Fruit fly (Drosophila melanogaster): ENCODE results near the gene CG12541.

The CG12541 gene

DNA sequence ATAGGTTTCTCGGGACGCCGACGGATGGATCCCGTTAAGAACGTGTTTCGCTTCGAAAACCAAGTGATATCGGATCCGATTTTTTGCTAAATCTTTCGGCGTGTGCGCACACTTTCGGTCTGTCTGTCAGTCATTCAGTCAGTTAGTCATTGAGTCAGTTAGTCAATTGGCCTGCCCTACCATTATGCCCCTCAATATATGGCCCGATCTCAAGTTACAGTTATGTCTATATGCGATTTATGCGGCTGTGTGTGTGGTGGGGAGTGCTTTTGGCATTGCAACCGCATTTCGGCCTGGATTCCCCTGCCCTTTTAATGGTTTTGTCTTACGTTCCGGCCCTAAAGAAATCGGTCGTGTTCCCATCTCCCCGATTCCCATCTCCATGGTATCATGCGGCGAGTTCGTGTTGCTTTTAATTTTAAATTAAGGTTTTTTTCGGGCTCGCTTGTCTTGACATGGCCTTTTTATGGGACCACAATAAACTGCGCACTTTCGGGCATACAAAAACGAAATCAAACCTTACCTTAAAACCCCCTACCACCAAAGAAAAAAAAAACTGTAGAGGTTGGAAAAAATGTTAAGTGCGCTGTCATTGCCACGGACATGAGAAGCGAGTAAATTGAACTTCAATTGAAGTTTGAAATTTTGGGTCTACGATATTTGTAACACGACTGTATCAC is 83.0 kb downstream of the CG12541 start:
- TF ChIP-seq CG14441 (GFP tag; IDR thresholded peaks at IDR 0.05) (no peak), CG14860 (GFP tag; IDR thresholded peaks at IDR 0.05; ENCODE audit: partially characterized antibody) (no peak), Asciz (GFP tag; optimal IDR thresholded peaks at IDR 0.05) (no peak), CG2875 (GFP tag; optimal IDR thresholded peaks at IDR 0.05) (no peak), H15 (GFP tag; IDR thresholded peaks at IDR 0.05) (no peak), lmd (GFP tag; IDR thresholded peaks at IDR 0.05) (no peak), br (optimal IDR thresholded peaks at IDR 0.05) (no peak), btn (GFP tag; optimal IDR thresholded peaks at IDR 0.05) (no peak), sqz (GFP tag; optimal IDR thresholded peaks at IDR 0.05) (peak; percentile 76), ro (GFP tag; IDR thresholded peaks at IDR 0.05) (no peak), Optix (GFP tag; IDR thresholded peaks at IDR 0.05) (no peak), HLHmδ (GFP tag; optimal IDR thresholded peaks at IDR 0.05) (no peak), grn (GFP tag; optimal IDR thresholded peaks at IDR 0.05) (peak; percentile 20), CG2202 (tag; optimal IDR thresholded peaks at IDR 0.05) (no peak), Jarid2 (GFP tag; optimal IDR thresholded peaks at IDR 0.05) (no peak), zf30C (GFP tag; optimal IDR thresholded peaks at IDR 0.05) (no peak), CG8281 (tag; optimal IDR thresholded peaks at IDR 0.05) (peak; percentile 87), CG1647 (GFP tag; optimal IDR thresholded peaks at IDR 0.05) (no peak), CG3995 (GFP tag; optimal IDR thresholded peaks at IDR 0.05) (no peak), CG11504 (tag; optimal IDR thresholded peaks at IDR 0.05) (no peak), CG10654 (GFP tag; optimal IDR thresholded peaks at IDR 0.05) (no peak), CG13624 (GFP tag; optimal IDR thresholded peaks at IDR 0.05) (no peak), D19B (GFP tag; optimal IDR thresholded peaks at IDR 0.05) (no peak), Scr (GFP tag; IDR thresholded peaks at IDR 0.05; ENCODE audit: partially characterized antibody) (no peak), Spps (tag; optimal IDR thresholded peaks at IDR 0.05) (no peak), HLH3B (GFP tag; IDR thresholded peaks at IDR 0.05) (no peak), CG10979 (tag; optimal IDR thresholded peaks at IDR 0.05) (no peak), slp2 (GFP tag; optimal IDR thresholded peaks at IDR 0.05) (no peak), Dp (GFP tag; optimal IDR thresholded peaks at IDR 0.05) (no peak), Hmr (GFP tag; optimal IDR thresholded peaks at IDR 0.05) (no peak), lola (GFP tag; optimal IDR thresholded peaks at IDR 0.05) (no peak), CG7987 (GFP tag; optimal IDR thresholded peaks at IDR 0.05) (peak; percentile 82)

DNA sequence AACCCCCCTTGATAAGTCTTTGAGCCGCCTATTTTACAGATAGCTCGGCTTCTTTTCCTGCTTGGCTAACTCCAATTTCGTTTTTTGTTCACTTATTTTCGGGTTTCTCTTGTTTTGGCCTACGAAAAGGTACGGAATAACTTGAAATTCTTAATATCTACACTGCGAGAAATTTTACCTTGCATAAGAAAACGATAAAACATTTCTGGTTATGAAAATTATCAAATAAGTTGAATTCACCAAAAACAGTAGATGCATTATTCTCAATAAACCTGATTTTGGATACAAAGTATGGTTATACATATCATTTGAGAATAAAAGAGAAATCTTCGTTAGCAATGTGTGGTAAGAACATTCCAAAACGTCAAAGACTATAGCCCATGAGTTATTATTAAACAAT is 83.8 kb downstream of the CG12541 start:
- TF ChIP-seq ftz-f1 (GFP tag; optimal IDR thresholded peaks at IDR 0.05) = no peak
- TF ChIP-seq eve (GFP tag; optimal IDR thresholded peaks at IDR 0.05) = peak in 1 of 2 experiments; percentile 59
- no peak for TF ChIP-seq sna (GFP tag; IDR thresholded peaks at IDR 0.05; ENCODE audit: partially characterized antibody)
- TF ChIP-seq CG8388 (GFP tag; optimal IDR thresholded peaks at IDR 0.05) = peak; percentile 41
- no peak for TF ChIP-seq scrt (GFP tag; optimal IDR thresholded peaks at IDR 0.05)
- TF ChIP-seq Ets97D (GFP tag; optimal IDR thresholded peaks at IDR 0.05) = no peak
- no peak for TF ChIP-seq bigmax (GFP tag; optimal IDR thresholded peaks at IDR 0.05)
- TF ChIP-seq CG31224 (GFP tag; IDR thresholded peaks at IDR 0.05) = no peak
- no peak for TF ChIP-seq org-1 (GFP tag; optimal IDR thresholded peaks at IDR 0.05)
- TF ChIP-seq lilli (GFP tag; optimal IDR thresholded peaks at IDR 0.05) = peak; percentile 17
- peak; percentile 50 for TF ChIP-seq grau (tag; optimal IDR thresholded peaks at IDR 0.05)
- TF ChIP-seq CG10959 (GFP tag; IDR thresholded peaks at IDR 0.05) = no peak
- TF ChIP-seq CG11247 (GFP tag; IDR thresholded peaks at IDR 0.05) = no peak
- TF ChIP-seq ken (GFP tag; IDR thresholded peaks at IDR 0.05) = no peak
- peak; percentile 41 for TF ChIP-seq lab (GFP tag; optimal IDR thresholded peaks at IDR 0.05)
- no peak for TF ChIP-seq maf-S (GFP tag; optimal IDR thresholded peaks at IDR 0.05)
- no peak for TF ChIP-seq pho (GFP tag; optimal IDR thresholded peaks at IDR 0.05)
- no peak for TF ChIP-seq CG6791 (GFP tag; IDR thresholded peaks at IDR 0.05; ENCODE audit: partially characterized antibody)
- no peak for TF ChIP-seq Dek (tag; optimal IDR thresholded peaks at IDR 0.05)
- no peak for TF ChIP-seq CG8765 (GFP tag; IDR thresholded peaks at IDR 0.05)

Data from whole organism, embryonic.